Worm (Caenorhabditis elegans) whole organism, early embryonic: ENCODE measurements around the gene ssq-1.

Source experiments
- ama-1 ChIP-seq: fragments of 150-350 bp; optimal IDR thresholded peaks from 2 replicates; lab custom pipeline; 2014
- ceh-36 ChIP-seq: sonication (generic microtip); optimal IDR thresholded peaks from 2 replicates; lab custom pipeline; 2016; ENCODE audit warnings: missing genetic modification characterization, inconsistent platforms, missing compliant biosample characterization
- ets-7 ChIP-seq: sonication (generic microtip); optimal IDR thresholded peaks from 2 replicates; lab custom pipeline; 2016; ENCODE audit warnings: missing genotype, missing genetic modification characterization, missing compliant biosample characterization
- flt-1 ChIP-seq: fragments of 200-800 bp; sonication (Bioruptor generic); IDR thresholded peaks from 2 replicates; pipeline ENCODE4 v1.3.6; 2022; ENCODE audit warnings: missing genetic modification characterization, missing compliant biosample characterization
- pes-1 ChIP-seq: fragments of 200-800 bp; sonication (Bioruptor generic); IDR thresholded peaks from 2 replicates; pipeline ENCODE4 v1.3.6; 2022; ENCODE audit warnings: missing genetic modification reagents, missing genetic modification characterization, missing compliant biosample characterization
- scrt-1 ChIP-seq: fragments of 200-800 bp; sonication (Bioruptor generic); IDR thresholded peaks from 2 replicates; pipeline ENCODE4 v1.3.6; 2022; ENCODE audit warnings: missing genetic modification characterization, missing compliant biosample characterization
- sea-1 ChIP-seq: fragments of 200-800 bp; sonication (Bioruptor generic); conservative IDR thresholded peaks from 2 replicates; pipeline ENCODE4 v1.3.6; 2022; ENCODE audit warnings: missing genetic modification characterization, missing compliant biosample characterization
- tbx-37 ChIP-seq: fragments of 200-800 bp; sonication (Bioruptor generic); conservative IDR thresholded peaks from 2 replicates; pipeline ENCODE4 v1.3.6; 2022; ENCODE audit warnings: missing genetic modification reagents, missing genetic modification characterization, missing compliant biosample characterization

- no peak for TF ChIP-seq ceh-36 (tag; lab: Kevin White, UChicago)
- TF ChIP-seq flt-1 (GFP tag; lab: Robert Waterston, UW) = no peak
- TF ChIP-seq sea-1 (GFP tag; lab: Robert Waterston, UW) = no peak
- no peak for TF ChIP-seq tbx-37 (GFP tag; lab: Robert Waterston, UW)
- no peak for TF ChIP-seq scrt-1 (GFP tag; lab: Robert Waterston, UW)
- TF ChIP-seq ama-1 (lab: Kevin White, UChicago) = no peak
- TF ChIP-seq ets-7 (tag; lab: Kevin White, UChicago) = no peak
- TF ChIP-seq pes-1 (GFP tag; lab: Robert Waterston, UW) = no peak
Observed at ce11 chrIV:9833337-9833736, 19.0 kb upstream of the ssq-1 start.
